Worm (Caenorhabditis elegans): ENCODE results near the gene F48F5.8.

DNA sequence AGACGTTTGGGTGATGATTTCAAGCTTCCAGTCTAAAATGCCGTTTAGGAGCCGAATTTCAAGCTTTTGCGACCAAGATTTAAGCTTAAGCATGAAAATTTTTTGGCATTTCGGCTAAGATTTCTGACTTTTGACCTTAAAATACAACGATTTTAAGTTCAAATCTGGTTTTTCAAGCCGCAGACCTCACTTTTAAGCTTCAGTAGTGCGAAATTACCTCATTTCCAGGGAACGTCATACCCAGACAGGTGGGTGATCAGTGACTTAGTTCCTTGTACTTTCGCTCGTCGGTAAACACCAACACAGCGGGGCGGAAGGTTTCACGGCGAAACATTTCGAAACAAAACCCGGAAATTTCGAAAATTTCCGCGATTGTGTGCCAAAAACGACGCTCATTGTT lies 8.8 kb upstream of the F48F5.8 start:
- TF ChIP-seq R02D3.7 (tag; optimal IDR thresholded peaks at IDR 0.05) (no peak), Y55F3AM.14 (GFP tag; optimal IDR thresholded peaks at IDR 0.05) (no peak), mdl-1 (tag; optimal IDR thresholded peaks at IDR 0.05) (no peak), lin-13 (GFP tag; optimal IDR thresholded peaks at IDR 0.05) (no peak), blmp-1 (tag; optimal IDR thresholded peaks at IDR 0.05; ENCODE audit: insufficient read depth) (no peak), unc-62 (GFP tag; optimal IDR thresholded peaks at IDR 0.05) (no peak), zag-1 (tag; optimal IDR thresholded peaks at IDR 0.05) (no peak), ceh-16 (tag; optimal IDR thresholded peaks at IDR 0.05) (no peak), ZK546.5 (tag; optimal IDR thresholded peaks at IDR 0.05) (no peak), elt-1 (tag; optimal IDR thresholded peaks at IDR 0.05) (no peak), unc-39 (tag; optimal IDR thresholded peaks at IDR 0.05) (no peak)
